Fruit fly (Drosophila melanogaster) Kc167 (cell line): Measurements from ENCODE around the gene CG12316.

Experiments used
- Myc ChIP-seq: fragments of >200 bp; optimal IDR thresholded peaks from 2 replicates; lab custom pipeline; 2017; ENCODE audit warnings: missing external identifiers
- Sin3A ChIP-seq: fragments of >200 bp; optimal IDR thresholded peaks from 2 replicates; lab custom pipeline; 2018; ENCODE audit warnings: missing external identifiers
- h ChIP-seq: fragments of >200 bp; optimal IDR thresholded peaks from 3 replicates; lab custom pipeline; 2018; ENCODE audit warnings: missing external identifiers
- insv ChIP-seq: fragments of >200 bp; optimal IDR thresholded peaks from 3 replicates; lab custom pipeline; 2018; ENCODE audit warnings: missing external identifiers
- psq ChIP-seq: fragments of >200 bp; optimal IDR thresholded peaks from 2 replicates; lab custom pipeline; 2017; ENCODE audit warnings: missing external identifiers
- ttk ChIP-seq: sonication (Bioruptor generic); optimal IDR thresholded peaks from 2 replicates; lab custom pipeline; 2017; ENCODE audit warnings: missing external identifiers

DNA sequence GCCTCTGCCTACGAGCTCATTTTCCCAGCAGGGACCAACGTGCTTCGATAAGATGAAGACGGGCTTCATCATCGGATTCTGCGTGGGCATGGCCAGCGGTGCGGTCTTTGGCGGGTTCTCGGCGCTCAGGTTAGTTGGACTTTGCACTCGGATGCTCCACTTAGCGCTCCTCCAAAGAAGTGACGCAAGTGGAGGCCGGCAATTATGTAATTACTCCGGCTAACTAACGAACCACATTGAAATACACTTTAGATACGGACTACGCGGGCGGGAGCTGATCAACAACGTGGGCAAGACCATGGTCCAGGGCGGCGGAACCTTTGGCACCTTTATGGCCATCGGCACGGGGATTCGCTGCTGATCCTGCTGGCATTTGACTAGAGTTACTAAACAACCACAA lies 25.3 kb upstream of the CG12316 start:
- TF ChIP-seq psq (lab: Kevin White, UChicago) (no peak), h (lab: Kevin White, UChicago) (no peak), insv (lab: Kevin White, UChicago) (no peak), Sin3A (lab: Kevin White, UChicago) (no peak), ttk (no peak), Myc (lab: Kevin White, UChicago) (no peak)
